Fruit fly (Drosophila melanogaster): Measurements from ENCODE around the gene Alp9.

DNA sequence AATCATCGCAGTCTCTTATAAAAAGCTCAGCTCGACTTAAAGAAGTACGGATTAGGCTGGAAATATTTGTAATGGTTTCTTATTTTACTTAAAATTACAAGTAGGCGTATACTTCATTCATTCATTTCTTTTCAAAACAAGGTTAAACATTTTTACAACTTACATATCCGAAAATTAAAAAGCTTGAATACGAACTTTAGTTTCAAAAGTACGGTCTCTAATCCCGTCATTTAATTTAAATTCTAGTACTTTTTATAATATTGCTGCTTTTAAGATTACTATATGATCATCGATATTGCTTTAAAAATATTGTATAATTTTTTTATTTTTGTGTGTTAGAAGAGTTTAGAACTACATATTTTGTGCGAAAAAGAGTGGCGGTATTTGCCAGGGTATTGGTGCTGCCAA lies 34.8 kb downstream of the Alp9 start:
- TF ChIP-seq Ets98B (GFP tag; IDR thresholded peaks at IDR 0.05) (no peak), Snoo (tag; optimal IDR thresholded peaks at IDR 0.05) (peak; percentile 49), CG9948 (tag; optimal IDR thresholded peaks at IDR 0.05) (peak; percentile 42), EcR (GFP tag; optimal IDR thresholded peaks at IDR 0.05) (no peak), CG8159 (tag; optimal IDR thresholded peaks at IDR 0.05) (no peak), CG14655 (GFP tag; optimal IDR thresholded peaks at IDR 0.05) (peak; percentile 82), Pif1A (GFP tag; optimal IDR thresholded peaks at IDR 0.05) (peak; percentile 11)
